Fruit fly (Drosophila melanogaster) whole organism, embryonic: ENCODE measurements around the gene vkg.

Experiments used
- Abd-B ChIP-seq: fragments of 200-800 bp; sonication (Bioruptor generic); optimal IDR thresholded peaks from 2 replicates; lab custom pipeline; 2018; ENCODE audit warnings: missing biosample characterization, mild to moderate bottlenecking, missing genetic modification characterization, moderate library complexity
- Ada2b ChIP-seq: fragments of 200-800 bp; sonication (Bioruptor generic); IDR thresholded peaks from 2 replicates; pipeline ENCODE4 v1.3.6; 2022; ENCODE audit warnings: missing biosample characterization, missing genetic modification characterization
- Bdp1 ChIP-seq: fragments of 200-800 bp; sonication (Bioruptor generic); optimal IDR thresholded peaks from 3 replicates; lab custom pipeline; 2016; ENCODE audit warnings: missing biosample characterization, missing genetic modification characterization
- Bteb2 ChIP-seq: fragments of 200-800 bp; sonication (Bioruptor generic); optimal IDR thresholded peaks from 2 replicates; lab custom pipeline; 2016; ENCODE audit warnings: missing biosample characterization, missing genetic modification characterization
- CG12071 ChIP-seq: fragments of 200-800 bp; sonication (Bioruptor generic); optimal IDR thresholded peaks from 3 replicates; lab custom pipeline; 2018; ENCODE audit warnings: missing biosample characterization, mild to moderate bottlenecking, missing genetic modification characterization
- CG12236 ChIP-seq: fragments of 200-800 bp; sonication (Bioruptor generic); optimal IDR thresholded peaks from 2 replicates; lab custom pipeline; 2016; ENCODE audit warnings: missing biosample characterization, missing genetic modification characterization
- CG13287 ChIP-seq: fragments of 200-800 bp; sonication (Bioruptor generic); IDR thresholded peaks from 2 replicates; pipeline ENCODE4 v1.3.6; 2022; ENCODE audit warnings: missing biosample characterization, missing genetic modification characterization; ENCODE audit not compliant: partially characterized antibody
- CG13775 ChIP-seq: fragments of 200-800 bp; sonication (Bioruptor generic); optimal IDR thresholded peaks from 3 replicates; lab custom pipeline; 2017; ENCODE audit warnings: missing biosample characterization, mild to moderate bottlenecking, missing genetic modification characterization
- CG14965 ChIP-seq: fragments of 200-800 bp; sonication (Bioruptor generic); optimal IDR thresholded peaks from 2 replicates; lab custom pipeline; 2016; ENCODE audit warnings: missing biosample characterization, missing genetic modification characterization, borderline replicate concordance
- CG15073 ChIP-seq: fragments of 200-800 bp; sonication (Bioruptor generic); optimal IDR thresholded peaks from 2 replicates; lab custom pipeline; 2016; ENCODE audit warnings: missing biosample characterization, missing genetic modification characterization
- CG1529 ChIP-seq: fragments of 200-800 bp; sonication (Bioruptor generic); optimal IDR thresholded peaks from 3 replicates; lab custom pipeline; 2018; ENCODE audit warnings: missing biosample characterization, missing genetic modification characterization
- CG16779 ChIP-seq: fragments of 200-800 bp; sonication (Bioruptor generic); IDR thresholded peaks from 2 replicates; pipeline ENCODE4 v1.3.6; 2022; ENCODE audit warnings: missing biosample characterization, missing genetic modification characterization
- CG30431 ChIP-seq: fragments of 200-800 bp; sonication (Bioruptor generic); optimal IDR thresholded peaks from 2 replicates; lab custom pipeline; 2017; ENCODE audit warnings: missing biosample characterization, missing genetic modification characterization
- CG31224 ChIP-seq: fragments of 200-800 bp; sonication (Bioruptor generic); IDR thresholded peaks from 2 replicates; pipeline ENCODE4 v1.3.6; 2022; ENCODE audit warnings: missing biosample characterization, missing genetic modification characterization
- CG34224 ChIP-seq: fragments of 200-800 bp; sonication (Bioruptor generic); IDR thresholded peaks from 3 replicates; pipeline ENCODE4 v1.3.6; 2022; ENCODE audit warnings: missing biosample characterization, missing genetic modification characterization; ENCODE audit not compliant: partially characterized antibody
- CG6689 ChIP-seq: fragments of 200-800 bp; sonication (Bioruptor generic); IDR thresholded peaks from 2 replicates; pipeline ENCODE4 v1.3.6; 2022; ENCODE audit warnings: missing biosample characterization, missing genetic modification characterization
- CG7357 ChIP-seq: fragments of 200-800 bp; sonication (Bioruptor generic); IDR thresholded peaks from 3 replicates; pipeline ENCODE4 v1.3.6; 2022; ENCODE audit warnings: missing biosample characterization, missing genetic modification characterization
- CG7556 ChIP-seq: fragments of 200-800 bp; sonication (Bioruptor generic); optimal IDR thresholded peaks from 2 replicates; lab custom pipeline; 2017; ENCODE audit warnings: missing biosample characterization, mild to moderate bottlenecking, missing genetic modification characterization
- CG8089 ChIP-seq: fragments of 200-800 bp; sonication (Bioruptor generic); optimal IDR thresholded peaks from 3 replicates; lab custom pipeline; 2016; ENCODE audit warnings: missing biosample characterization, missing genetic modification characterization
- CG9817 ChIP-seq: fragments of 200-800 bp; sonication (Bioruptor generic); optimal IDR thresholded peaks from 2 replicates; lab custom pipeline; 2018; ENCODE audit warnings: missing biosample characterization, mild to moderate bottlenecking, missing genetic modification characterization, moderate library complexity
- Chrac-16 ChIP-seq: fragments of 200-800 bp; sonication (Bioruptor generic); optimal IDR thresholded peaks from 3 replicates; lab custom pipeline; 2016; ENCODE audit warnings: missing biosample characterization, missing genetic modification characterization
- Doc3 ChIP-seq: fragments of 200-800 bp; sonication (Bioruptor generic); IDR thresholded peaks from 3 replicates; pipeline ENCODE4 v1.3.6; 2022; ENCODE audit warnings: missing biosample characterization, missing genetic modification characterization; ENCODE audit not compliant: partially characterized antibody
- Dref ChIP-seq: fragments of 200-800 bp; sonication (Bioruptor generic); IDR thresholded peaks from 2 replicates; pipeline ENCODE4 v1.3.6; 2022; ENCODE audit warnings: missing biosample characterization, missing genetic modification characterization
- E2f2 ChIP-seq: fragments of 200-800 bp; sonication (Bioruptor generic); IDR thresholded peaks from 2 replicates; pipeline ENCODE4 v1.3.6; 2022; ENCODE audit warnings: missing biosample characterization, missing genetic modification characterization
- HLHmδ ChIP-seq: fragments of 200-800 bp; sonication (Bioruptor generic); optimal IDR thresholded peaks from 2 replicates; lab custom pipeline; 2018; ENCODE audit warnings: missing biosample characterization, mild to moderate bottlenecking, missing genetic modification characterization, moderate library complexity
- Spps ChIP-seq: fragments of 200-800 bp; sonication (Bioruptor generic); optimal IDR thresholded peaks from 2 replicates; lab custom pipeline; 2018; ENCODE audit warnings: missing biosample characterization, mild to moderate bottlenecking, missing genetic modification characterization
- TFAM ChIP-seq: fragments of 200-800 bp; sonication (Bioruptor generic); optimal IDR thresholded peaks from 2 replicates; lab custom pipeline; 2017; ENCODE audit warnings: missing biosample characterization, missing genetic modification characterization, inconsistent platforms
- Trl ChIP-seq, 3 experiments: fragments of >200 bp in 2 of 3; fragments of 200-800 bp in 1 of 3; sonication (Bioruptor generic) in 1 of 3; optimal IDR thresholded peaks; 2 replicates in 1 of 3; 3 replicates in 2 of 3; lab custom pipeline; 2016 to 2017; ENCODE audit warnings: missing biosample characterization in 1 of 3, missing genetic modification characterization in 1 of 3
- bbx ChIP-seq: fragments of 200-800 bp; sonication (Bioruptor generic); IDR thresholded peaks from 2 replicates; pipeline ENCODE4 v1.3.6; 2022; ENCODE audit warnings: missing biosample characterization, missing genetic modification characterization; ENCODE audit not compliant: partially characterized antibody
- bsh ChIP-seq, 2 experiments: fragments of 200-800 bp; sonication (Bioruptor generic); optimal IDR thresholded peaks; 2 replicates each; lab custom pipeline; 2017 to 2018; ENCODE audit warnings: mild to moderate bottlenecking in 2 of 2, missing biosample characterization in 2 of 2, missing genetic modification characterization in 2 of 2, moderate library complexity in 1 of 2
- btn ChIP-seq: fragments of 200-800 bp; sonication (Bioruptor generic); optimal IDR thresholded peaks from 2 replicates; lab custom pipeline; 2016; ENCODE audit warnings: missing biosample characterization, missing genetic modification characterization
- crc ChIP-seq: fragments of 200-800 bp; sonication (Bioruptor generic); optimal IDR thresholded peaks from 2 replicates; lab custom pipeline; 2016; ENCODE audit warnings: missing biosample characterization, missing genetic modification characterization
- exex ChIP-seq: fragments of 200-800 bp; sonication (Bioruptor generic); optimal IDR thresholded peaks from 4 replicates; lab custom pipeline; 2018; ENCODE audit warnings: missing biosample characterization, mild to moderate bottlenecking, missing genetic modification characterization, moderate library complexity
- fd3F ChIP-seq: fragments of 200-800 bp; sonication (Bioruptor generic); optimal IDR thresholded peaks from 2 replicates; lab custom pipeline; 2018; ENCODE audit warnings: missing biosample characterization, mild to moderate bottlenecking, missing genetic modification characterization, moderate library complexity
- gfzf ChIP-seq: fragments of 200-800 bp; sonication (Bioruptor generic); optimal IDR thresholded peaks from 2 replicates; lab custom pipeline; 2016; ENCODE audit warnings: missing biosample characterization, mild to moderate bottlenecking, missing genetic modification characterization, moderate library complexity
- gro ChIP-seq: fragments of 200-800 bp; sonication (Bioruptor generic); optimal IDR thresholded peaks from 2 replicates; lab custom pipeline; 2016; ENCODE audit warnings: missing biosample characterization, missing genetic modification characterization
- hb ChIP-seq: fragments of 200-800 bp; sonication (Bioruptor generic); IDR thresholded peaks from 3 replicates; pipeline ENCODE4 v1.3.6; 2022; ENCODE audit warnings: missing biosample characterization, missing genetic modification characterization; ENCODE audit not compliant: partially characterized antibody
- hbn ChIP-seq: fragments of 200-800 bp; sonication (Bioruptor generic); IDR thresholded peaks from 2 replicates; pipeline ENCODE4 v1.3.6; 2022; ENCODE audit warnings: missing biosample characterization, missing genetic modification characterization; ENCODE audit not compliant: partially characterized antibody
- inv ChIP-seq: fragments of 200-800 bp; sonication (Bioruptor generic); IDR thresholded peaks from 2 replicates; pipeline ENCODE4 v1.3.6; 2022; ENCODE audit warnings: missing biosample characterization, missing genetic modification characterization; ENCODE audit not compliant: partially characterized antibody
- lov ChIP-seq, 2 experiments: fragments of 200-800 bp in 1 of 2; fragments of >200 bp in 1 of 2; sonication (Bioruptor generic) in 1 of 2; IDR thresholded peaks in 1 of 2; optimal IDR thresholded peaks in 1 of 2; 2 replicates in 1 of 2; 3 replicates in 1 of 2; pipeline versions ENCODE4 v1.3.6 to Lab custom; 2017 to 2022; ENCODE audit warnings: missing biosample characterization in 1 of 2, missing genetic modification characterization in 1 of 2
- nerfin-2 ChIP-seq: fragments of 200-800 bp; sonication (Bioruptor generic); IDR thresholded peaks from 2 replicates; pipeline ENCODE4 v1.3.6; 2022; ENCODE audit warnings: missing biosample characterization, missing genetic modification characterization; ENCODE audit not compliant: partially characterized antibody
- pho ChIP-seq: fragments of 200-800 bp; sonication (Bioruptor generic); optimal IDR thresholded peaks from 2 replicates; lab custom pipeline; 2016; ENCODE audit warnings: missing biosample characterization, missing genetic modification characterization
- row ChIP-seq: fragments of 200-800 bp; sonication (Bioruptor generic); IDR thresholded peaks from 3 replicates; pipeline ENCODE4 v1.3.6; 2022; ENCODE audit warnings: missing biosample characterization, missing genetic modification characterization
- salm ChIP-seq: fragments of 200-800 bp; sonication (Bioruptor generic); optimal IDR thresholded peaks from 2 replicates; lab custom pipeline; 2018; ENCODE audit warnings: missing biosample characterization, mild to moderate bottlenecking, missing genetic modification characterization
- sd ChIP-seq: fragments of 200-800 bp; sonication (Bioruptor generic); optimal IDR thresholded peaks from 3 replicates; lab custom pipeline; 2018; ENCODE audit warnings: missing biosample characterization, mild to moderate bottlenecking, missing genetic modification characterization, moderate library complexity
- sqz ChIP-seq: fragments of 200-800 bp; sonication (Bioruptor generic); optimal IDR thresholded peaks from 3 replicates; lab custom pipeline; 2018; ENCODE audit warnings: missing biosample characterization, mild to moderate bottlenecking, missing genetic modification characterization
- sr ChIP-seq: fragments of 200-800 bp; sonication (Bioruptor generic); IDR thresholded peaks from 3 replicates; pipeline ENCODE4 v1.3.6; 2022; ENCODE audit warnings: missing biosample characterization, missing genetic modification characterization
- unpg ChIP-seq: fragments of 200-800 bp; sonication (Bioruptor generic); optimal IDR thresholded peaks from 3 replicates; lab custom pipeline; 2018; ENCODE audit warnings: missing biosample characterization, mild to moderate bottlenecking, missing genetic modification characterization, moderate library complexity

The vkg gene

DNA sequence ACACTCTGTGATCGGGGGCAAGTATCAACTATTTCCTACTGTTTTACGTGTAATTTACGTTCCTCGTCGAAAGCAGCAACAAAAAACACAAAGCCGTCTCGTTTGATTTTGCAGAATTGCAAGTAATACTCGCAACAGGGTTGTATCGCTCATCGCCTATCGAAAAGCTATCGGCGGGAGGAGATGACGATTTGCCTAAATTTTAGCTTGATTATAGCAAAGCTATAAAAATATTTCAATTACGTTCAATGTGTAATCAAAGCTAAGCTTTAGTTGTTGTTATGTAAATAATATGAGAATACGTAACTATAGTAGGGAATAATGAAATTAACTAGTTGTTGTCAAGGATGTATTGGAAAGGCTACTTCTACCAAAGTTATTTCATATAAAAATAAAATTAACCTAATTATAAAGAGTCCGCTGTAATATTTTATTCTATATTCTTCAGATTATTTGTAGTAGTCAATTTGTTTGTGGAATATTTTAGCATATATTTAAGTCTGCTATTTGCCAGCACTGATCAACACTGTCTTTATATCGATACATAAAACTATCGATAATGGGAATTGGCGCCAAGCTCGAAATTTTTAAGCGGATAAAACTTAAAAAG is 31.8 kb upstream of the vkg start, which contains the start of gene Rpn11 (continued):
- TF ChIP-seq btn (GFP tag; lab: Kevin White, UChicago) (no peak), CG31224 (GFP tag; lab: Robert Waterston, UW) (0 out of 2 replicates have a peak, but pooled peaks have one; percentile 9), gro (GFP tag; lab: Kevin White, UChicago) (no peak), nerfin-2 (no peak), Ada2b (GFP tag; lab: Robert Waterston, UW) (peak; percentile 41; the same call in 1 of the 2 replicates), CG12071 (GFP tag; lab: Kevin White, UChicago) (no peak), CG6689 (GFP tag; lab: Robert Waterston, UW) (peak; percentile 35), CG9817 (tag; lab: Kevin White, UChicago) (peak; percentile 67), Chrac-16 (GFP tag; lab: Kevin White, UChicago) (peak; percentile 51), CG30431 (no peak), Trl (optimal IDR thresholded peaks at IDR 0.05; lab: Kevin White, UChicago) (no peak), Trl (GFP tag; optimal IDR thresholded peaks at IDR 0.05; lab: Kevin White, UChicago) (peak; percentile 54), Dref (GFP tag; lab: Robert Waterston, UW) (peak; percentile 77), Bteb2 (no peak), CG12236 (GFP tag; lab: Kevin White, UChicago) (no peak), hb (GFP tag; lab: Robert Waterston, UW) (no peak), Abd-B (GFP tag; lab: Kevin White, UChicago) (peak; percentile 76), Bdp1 (GFP tag; lab: Kevin White, UChicago) (peak; percentile 15), bsh (GFP tag; optimal IDR thresholded peaks at IDR 0.05; lab: Kevin White, UChicago) (peak in 1 of 2 experiments; percentile 41), lov (optimal IDR thresholded peaks at IDR 0.05; lab: Kevin White, UChicago) (no peak), lov (GFP tag; IDR thresholded peaks at IDR 0.05; lab: Robert Waterston, UW) (no peak), exex (tag; lab: Kevin White, UChicago) (peak; percentile 25), CG14965 (GFP tag; lab: Kevin White, UChicago) (no peak), TFAM (GFP tag; lab: Kevin White, UChicago) (no peak), sr (GFP tag; lab: Robert Waterston, UW) (no peak), row (GFP tag; lab: Robert Waterston, UW) (peak; percentile 80), CG8089 (GFP tag; lab: Kevin White, UChicago) (no peak), CG13775 (GFP tag; lab: Kevin White, UChicago) (peak; percentile 79), CG1529 (GFP tag; lab: Kevin White, UChicago) (peak; percentile 22), CG16779 (GFP tag; lab: Robert Waterston, UW) (no peak), sd (tag; lab: Kevin White, UChicago) (peak; percentile 41), CG15073 (GFP tag; lab: Kevin White, UChicago) (no peak), unpg (peak; percentile 41), crc (GFP tag; lab: Kevin White, UChicago) (no peak), HLHmδ (GFP tag; lab: Kevin White, UChicago) (no peak), pho (GFP tag; lab: Kevin White, UChicago) (no peak), CG7556 (GFP tag; lab: Kevin White, UChicago) (peak; percentile 72), CG7357 (GFP tag; lab: Robert Waterston, UW) (0 out of 3 replicates have a peak, but pooled peaks have one; percentile 25), fd3F (GFP tag; lab: Kevin White, UChicago) (peak; percentile 45)

DNA sequence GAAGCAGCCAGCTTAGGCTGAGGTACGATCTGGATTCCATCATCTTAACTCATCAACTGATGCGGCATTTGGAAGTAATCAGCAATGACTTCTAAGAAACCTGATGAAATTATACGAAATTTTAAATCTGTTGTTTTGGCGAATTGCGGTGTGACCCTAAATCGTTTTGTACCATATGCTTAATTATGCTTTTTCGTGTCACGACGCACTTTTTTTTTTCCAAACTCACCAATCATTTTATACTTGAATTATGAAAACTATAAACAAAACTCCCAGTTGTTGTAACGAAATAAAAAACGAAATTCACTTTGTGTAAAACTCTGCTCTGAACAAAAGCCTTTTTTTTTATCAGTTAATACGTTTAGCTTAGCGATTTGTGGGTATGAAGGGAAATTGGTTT is 30.1 kb upstream of the vkg start, which contains the start of gene Nepl3:
TSS of gene Nepl3 (minus strand) at position 155 of the 400 bp plus-strand sequence.
- TF ChIP-seq CG34224 (GFP tag; lab: Robert Waterston, UW): peak; percentile 63
- TF ChIP-seq CG13287: peak; percentile 80
- TF ChIP-seq sqz: peak; percentile 12
- TF ChIP-seq E2f2 (GFP tag; lab: Robert Waterston, UW): peak; percentile 56; the same call in 1 of the 2 replicates
- TF ChIP-seq Doc3: peak; percentile 65
- TF ChIP-seq Spps: no peak
- no peak for TF ChIP-seq salm (tag; lab: Kevin White, UChicago)
- TF ChIP-seq bbx (GFP tag; lab: Robert Waterston, UW): peak; percentile 28; the same call in 1 of the 2 replicates
- TF ChIP-seq hbn (GFP tag; lab: Robert Waterston, UW): 0 out of 2 replicates have a peak, but pooled peaks have one; percentile 51
- peak; percentile 65 for TF ChIP-seq gfzf (GFP tag; lab: Kevin White, UChicago)
- peak; percentile 23; the same call in 1 of the 2 replicates for TF ChIP-seq inv
